Fruit fly (Drosophila melanogaster): Measurements from ENCODE around the gene RabGGTb.
A peak's percentile ranks its signal among the peaks of the same experiment; 100 is the strongest.

The RabGGTb gene

dm6 chr2L:2887760-2888600 lies 9.1 kb downstream of the RabGGTb start:
- TF ChIP-seq pzg (GFP tag; optimal IDR thresholded peaks at IDR 0.05) (no peak), gsb (GFP tag; IDR thresholded peaks at IDR 0.05) (no peak), sqz (GFP tag; optimal IDR thresholded peaks at IDR 0.05) (no peak), CG1529 (GFP tag; optimal IDR thresholded peaks at IDR 0.05) (no peak), usp (GFP tag; optimal IDR thresholded peaks at IDR 0.05) (no peak), CG15514 (GFP tag; optimal IDR thresholded peaks at IDR 0.05) (no peak), hb (GFP tag; IDR thresholded peaks at IDR 0.05; ENCODE audit: partially characterized antibody) (no peak), CG13424 (tag; optimal IDR thresholded peaks at IDR 0.05) (no peak), z (GFP tag; IDR thresholded peaks at IDR 0.05) (no peak), CG6791 (GFP tag; IDR thresholded peaks at IDR 0.05; ENCODE audit: partially characterized antibody) (no peak), CG6272 (GFP tag; IDR thresholded peaks at IDR 0.05) (no peak), sens (GFP tag) (peak; percentile 81), Spps (tag; optimal IDR thresholded peaks at IDR 0.05) (no peak), H15 (GFP tag; IDR thresholded peaks at IDR 0.05) (no peak), Deaf1 (tag; optimal IDR thresholded peaks at IDR 0.05) (peak; percentile 1), ewg (GFP tag; optimal IDR thresholded peaks at IDR 0.05) (no peak), CHES-1-like (GFP tag; optimal IDR thresholded peaks at IDR 0.05) (no peak), Med (GFP tag) (peak; percentile 1), seq (GFP tag; IDR thresholded peaks at IDR 0.05) (no peak), CG12219 (GFP tag; optimal IDR thresholded peaks at IDR 0.05) (no peak), HLH54F (GFP tag; optimal IDR thresholded peaks at IDR 0.05) (no peak), Rfx (GFP tag; IDR thresholded peaks at IDR 0.05) (no peak), Myb (GFP tag; optimal IDR thresholded peaks at IDR 0.05) (no peak), CG14441 (GFP tag; IDR thresholded peaks at IDR 0.05) (no peak), p53 (GFP tag; optimal IDR thresholded peaks at IDR 0.05) (no peak), CG4404 (GFP tag; IDR thresholded peaks at IDR 0.05) (no peak), en (GFP tag; optimal IDR thresholded peaks at IDR 0.05) (no peak), tio (GFP tag; optimal IDR thresholded peaks at IDR 0.05) (no peak), CG17829 (tag; optimal IDR thresholded peaks at IDR 0.05) (no peak), otp (GFP tag; IDR thresholded peaks at IDR 0.05) (no peak), Jarid2 (GFP tag; optimal IDR thresholded peaks at IDR 0.05) (peak; percentile 42), al (GFP tag; IDR thresholded peaks at IDR 0.05) (no peak), tin (GFP tag; optimal IDR thresholded peaks at IDR 0.05) (no peak), CG4360 (GFP tag; IDR thresholded peaks at IDR 0.05) (peak; percentile 22; the same call in 1 of the 2 replicates), CG4820 (GFP tag; optimal IDR thresholded peaks at IDR 0.05) (no peak), CG12104 (GFP tag; optimal IDR thresholded peaks at IDR 0.05) (no peak), Trl (optimal IDR thresholded peaks at IDR 0.05) (peak in 1 of 2 experiments; percentile 19), Trl (GFP tag; optimal IDR thresholded peaks at IDR 0.05) (no peak), ac (GFP tag; optimal IDR thresholded peaks at IDR 0.05) (no peak), CG3995 (GFP tag; optimal IDR thresholded peaks at IDR 0.05) (no peak), CG5180 (GFP tag; optimal IDR thresholded peaks at IDR 0.05) (peak; percentile 99), dmrt99B (tag; optimal IDR thresholded peaks at IDR 0.05) (no peak), Vsx1 (GFP tag; optimal IDR thresholded peaks at IDR 0.05) (no peak), mam (GFP tag; optimal IDR thresholded peaks at IDR 0.05) (no peak), Doc3 (GFP tag; IDR thresholded peaks at IDR 0.05; ENCODE audit: partially characterized antibody) (no peak)

All from whole organism, embryonic.